Worm (Caenorhabditis elegans) whole organism, L4 larva: Measurements from ENCODE around the gene C49C3.20.

Experiments
- D1046.2 ChIP-seq: fragments of 200-800 bp; sonication (Bioruptor generic); IDR thresholded peaks from 2 replicates; pipeline ENCODE4 v1.3.6; 2022; ENCODE audit warnings: missing genetic modification characterization, missing compliant biosample characterization
- Y5F2A.4 ChIP-seq: fragments of 200-800 bp; sonication (Bioruptor generic); optimal IDR thresholded peaks from 2 replicates; lab custom pipeline; 2018; ENCODE audit warnings: mild to moderate bottlenecking, missing genetic modification characterization, missing compliant biosample characterization
- aha-1 ChIP-seq: fragments of 150-350 bp; peaks from one replicate; lab custom pipeline; 2014; ENCODE audit warnings: missing biosample characterization, missing genetic modification characterization
- attf-4 ChIP-seq: sonication (generic microtip); optimal IDR thresholded peaks from 3 replicates; lab custom pipeline; 2017; ENCODE audit warnings: missing biosample characterization, missing genetic modification characterization
- ceh-62 ChIP-seq: sonication (generic microtip); optimal IDR thresholded peaks from 2 replicates; lab custom pipeline; 2017; ENCODE audit warnings: missing biosample characterization, missing genetic modification characterization
- daf-16 ChIP-seq, 3 experiments: sonication (generic microtip); optimal IDR thresholded peaks; 2 replicates each; lab custom pipeline; 2016 to 2017; ENCODE audit warnings: missing genetic modification characterization in 3 of 3, missing genetic modification reagents in 3 of 3, mild to moderate bottlenecking in 2 of 3, missing compliant biosample characterization in 2 of 3, missing biosample characterization in 1 of 3, moderate library complexity in 1 of 3
- dmd-6 ChIP-seq: fragments of 200-800 bp; sonication (Bioruptor generic); IDR thresholded peaks from 2 replicates; pipeline ENCODE4 v1.3.6; 2022; ENCODE audit warnings: missing genetic modification reagents, missing genetic modification characterization, missing compliant biosample characterization
- dmd-8 ChIP-seq: fragments of 200-800 bp; sonication (Bioruptor generic); IDR thresholded peaks from 2 replicates; pipeline ENCODE4 v1.3.6; 2022; ENCODE audit warnings: missing genetic modification characterization, missing compliant biosample characterization
- dpl-1 ChIP-seq: fragments of 150-350 bp; optimal IDR thresholded peaks from 2 replicates; lab custom pipeline; 2014; ENCODE audit warnings: missing biosample characterization, missing genetic modification reagents, missing genetic modification characterization
- egl-43 ChIP-seq: fragments of 200-800 bp; sonication (Bioruptor generic); IDR thresholded peaks from 2 replicates; pipeline ENCODE4 v1.3.6; 2022; ENCODE audit warnings: missing genetic modification reagents, missing genetic modification characterization, missing compliant biosample characterization
- fos-1 ChIP-seq: fragments of 150-350 bp; optimal IDR thresholded peaks from 2 replicates; lab custom pipeline; 2014; ENCODE audit warnings: missing biosample characterization, missing genetic modification characterization
- hlh-11 ChIP-seq: fragments of 200-800 bp; sonication (Bioruptor generic); optimal IDR thresholded peaks from 2 replicates; lab custom pipeline; 2018; ENCODE audit warnings: mild to moderate bottlenecking, missing genetic modification characterization, missing compliant biosample characterization
- hlh-30 ChIP-seq: sonication (generic microtip); optimal IDR thresholded peaks from 2 replicates; lab custom pipeline; 2017; ENCODE audit warnings: antibody characterized with exemption, mild to moderate bottlenecking, missing genetic modification characterization, missing compliant biosample characterization; ENCODE audit not compliant: insufficient read depth
- lim-7 ChIP-seq: fragments of 200-800 bp; sonication (Bioruptor generic); IDR thresholded peaks from 2 replicates; pipeline ENCODE4 v1.3.6; 2022; ENCODE audit warnings: missing genetic modification characterization, missing compliant biosample characterization
- lin-1 ChIP-seq: fragments of 200-800 bp; sonication (Bioruptor generic); IDR thresholded peaks from 2 replicates; pipeline ENCODE4 v1.3.6; 2022; ENCODE audit warnings: missing genetic modification reagents, missing genetic modification characterization, missing compliant biosample characterization
- lin-15B ChIP-seq: fragments of 150-350 bp; sonication (generic microtip); optimal IDR thresholded peaks from 3 replicates; lab custom pipeline; 2014; ENCODE audit warnings: missing biosample characterization, missing genetic modification characterization
- lir-3 ChIP-seq: sonication (generic microtip); optimal IDR thresholded peaks from 2 replicates; lab custom pipeline; 2016; ENCODE audit warnings: mild to moderate bottlenecking, missing genetic modification characterization, missing compliant biosample characterization
- mdl-1 ChIP-seq, 2 experiments: fragments of 150-350 bp in 1 of 2; sonication (generic microtip) in 1 of 2; optimal IDR thresholded peaks; 2 replicates each; lab custom pipeline; 2014 to 2017; ENCODE audit warnings: missing biosample characterization in 2 of 2, missing genetic modification characterization in 2 of 2
- mdt-29 ChIP-seq: fragments of 200-800 bp; sonication (Bioruptor generic); IDR thresholded peaks from 2 replicates; pipeline ENCODE4 v1.3.6; 2022; ENCODE audit warnings: missing genetic modification reagents, missing genetic modification characterization, missing compliant biosample characterization
- mes-2 ChIP-seq: sonication (generic microtip); optimal IDR thresholded peaks from 2 replicates; lab custom pipeline; 2016; ENCODE audit warnings: missing genotype, mild to moderate bottlenecking, missing genetic modification characterization, missing compliant biosample characterization; ENCODE audit not compliant: poor library complexity, severe bottlenecking
- mxl-3 ChIP-seq: fragments of 200-800 bp; sonication (Bioruptor generic); optimal IDR thresholded peaks from 2 replicates; lab custom pipeline; 2018; ENCODE audit warnings: mild to moderate bottlenecking, missing genetic modification characterization, missing compliant biosample characterization
- nhr-28 ChIP-seq: fragments of 150-350 bp; optimal IDR thresholded peaks from 2 replicates; lab custom pipeline; 2014; ENCODE audit warnings: missing biosample characterization, missing genetic modification characterization
- nhr-41 ChIP-seq: fragments of 200-800 bp; sonication (Bioruptor generic); IDR thresholded peaks from 2 replicates; pipeline ENCODE4 v1.3.6; 2022; ENCODE audit warnings: missing genetic modification reagents, missing genetic modification characterization, missing compliant biosample characterization
- nhr-48 ChIP-seq: sonication (generic microtip); optimal IDR thresholded peaks from 2 replicates; lab custom pipeline; 2016; ENCODE audit warnings: mild to moderate bottlenecking, missing genetic modification characterization, missing compliant biosample characterization
- nhr-76 ChIP-seq: fragments of 150-350 bp; optimal IDR thresholded peaks from 2 replicates; lab custom pipeline; 2014; ENCODE audit warnings: missing biosample characterization, missing genetic modification characterization
- php-3 ChIP-seq: fragments of 200-800 bp; sonication (Bioruptor generic); IDR thresholded peaks from 2 replicates; pipeline ENCODE4 v1.3.6; 2022; ENCODE audit warnings: missing genetic modification reagents, missing genetic modification characterization, missing compliant biosample characterization
- pqm-1 ChIP-seq: sonication (generic microtip); optimal IDR thresholded peaks from 2 replicates; lab custom pipeline; 2017; ENCODE audit warnings: missing biosample characterization, missing genetic modification characterization
- rbr-2 ChIP-seq: sonication (generic microtip); optimal IDR thresholded peaks from 2 replicates; lab custom pipeline; 2016; ENCODE audit warnings: missing genotype, missing genetic modification characterization, missing compliant biosample characterization
- snpc-1.2 ChIP-seq: fragments of 200-800 bp; sonication (Bioruptor generic); IDR thresholded peaks from 2 replicates; pipeline ENCODE4 v1.3.6; 2022; ENCODE audit warnings: missing genetic modification reagents, missing genetic modification characterization, missing compliant biosample characterization
- snpc-4 ChIP-seq: fragments of 150-350 bp; optimal IDR thresholded peaks from 2 replicates; lab custom pipeline; 2014; ENCODE audit warnings: missing biosample characterization, missing genetic modification characterization
- unc-62 ChIP-seq, 3 experiments: fragments of 150-350 bp in 1 of 3; sonication (generic microtip); optimal IDR thresholded peaks in 2 of 3; peaks in 1 of 3; 1 replicate in 1 of 3; 2 replicates in 2 of 3; lab custom pipeline; 2014 to 2017; ENCODE audit warnings: missing biosample characterization in 3 of 3, missing genetic modification characterization in 3 of 3, missing genetic modification reagents in 3 of 3, missing genotype in 1 of 3

C49C3.20 gene

DNA sequence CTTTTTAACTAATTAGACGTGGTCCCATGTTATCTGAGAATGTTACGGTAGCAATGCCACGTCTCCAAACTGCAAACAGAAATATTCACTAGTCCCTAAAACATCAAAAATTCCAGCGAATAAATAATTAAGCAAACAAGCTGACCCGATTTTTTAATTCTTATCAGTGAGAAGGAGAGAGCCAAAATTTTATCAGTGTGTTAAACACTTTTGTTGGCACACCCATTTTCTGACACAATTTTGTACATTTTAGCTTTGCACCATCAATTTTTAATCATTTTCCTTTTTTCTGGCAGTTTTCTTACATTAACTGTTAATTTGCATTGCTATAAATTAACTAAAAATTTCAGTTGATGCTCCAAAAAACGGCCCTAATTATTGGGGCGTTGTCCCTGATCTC is 4.1 kb upstream of the C49C3.20 start, which contains the start of gene C49C3.4:
TSS of gene C49C3.4 (plus strand) at position 351 of the 400 bp plus-strand sequence.
- TF ChIP-seq hlh-11: peak; percentile 7
- peak; percentile 96 for TF ChIP-seq pqm-1 (tag; lab: Kevin White, UChicago)
- TF ChIP-seq nhr-41 (GFP tag; lab: Robert Waterston, UW): no peak
- no peak for TF ChIP-seq snpc-1.2 (GFP tag; lab: Robert Waterston, UW)
- no peak for TF ChIP-seq daf-16 (GFP tag; optimal IDR thresholded peaks at IDR 0.05; lab: Kevin White, UChicago)
- TF ChIP-seq daf-16 (tag; optimal IDR thresholded peaks at IDR 0.05; lab: Kevin White, UChicago): peak; percentile 35
- peak; percentile 28; the same call in 1 of the 2 replicates for TF ChIP-seq dmd-6
- no peak for TF ChIP-seq dmd-8 (GFP tag; lab: Robert Waterston, UW)
- no peak for TF ChIP-seq hlh-30 (tag; lab: Kevin White, UChicago)
- TF ChIP-seq nhr-28 (tag; lab: Kevin White, UChicago): peak; percentile 79
- TF ChIP-seq D1046.2: no peak

- peak in 1 of 2 experiments; percentile 15 for TF ChIP-seq unc-62 (GFP tag; optimal IDR thresholded peaks at IDR 0.05 in 1 of 2; lab: Kevin White, UChicago)
- no peak for TF ChIP-seq unc-62 (tag; optimal IDR thresholded peaks at IDR 0.05; lab: Kevin White, UChicago)
- TF ChIP-seq rbr-2 (tag; lab: Kevin White, UChicago): no peak
- TF ChIP-seq, all 104 proteins: peak for 1
Measured at ce11 chrIV:17311842-17312241, 4.5 kb downstream of the C49C3.20 start, which contains the start of gene snf-9. TSS of gene snf-9 (plus strand) at chrIV:17312142.

DNA sequence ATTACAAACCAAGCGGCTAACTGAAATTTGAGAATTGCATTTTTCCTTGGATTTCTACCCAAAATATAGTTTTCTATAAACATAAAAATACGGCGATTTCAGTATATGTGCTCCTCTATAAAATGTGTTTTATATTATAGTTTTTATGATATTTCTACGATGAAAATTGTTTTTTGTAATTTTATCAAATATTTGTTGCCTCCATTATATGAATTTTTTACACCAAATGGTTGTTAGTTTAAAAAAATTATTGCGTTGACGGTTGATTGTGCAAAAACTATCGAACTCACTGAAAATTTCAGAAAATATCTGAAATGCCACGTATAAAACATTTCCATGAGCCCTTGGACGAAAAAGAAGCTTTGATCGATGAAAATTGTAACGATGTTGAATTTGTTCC is 8.1 kb downstream of the C49C3.20 start, which contains the start of gene T28F3.9:
TSS of gene T28F3.9 (plus strand) at position 301 of the 400 bp plus-strand sequence.
- TF ChIP-seq nhr-41 (GFP tag; lab: Robert Waterston, UW) (no peak), fos-1 (tag; lab: Kevin White, UChicago) (no peak), lin-1 (no peak), Y5F2A.4 (GFP tag; lab: Kevin White, UChicago) (no peak), lir-3 (tag; lab: Kevin White, UChicago) (no peak), rbr-2 (tag; lab: Kevin White, UChicago) (no peak), lin-15B (tag; lab: Kevin White, UChicago) (no peak), egl-43 (GFP tag; lab: Robert Waterston, UW) (no peak), mdt-29 (GFP tag; lab: Robert Waterston, UW) (no peak), attf-4 (tag; lab: Kevin White, UChicago) (no peak), lim-7 (GFP tag; lab: Robert Waterston, UW) (no peak), dpl-1 (GFP tag; lab: Kevin White, UChicago) (no peak), nhr-48 (tag; lab: Kevin White, UChicago) (no peak)

DNA sequence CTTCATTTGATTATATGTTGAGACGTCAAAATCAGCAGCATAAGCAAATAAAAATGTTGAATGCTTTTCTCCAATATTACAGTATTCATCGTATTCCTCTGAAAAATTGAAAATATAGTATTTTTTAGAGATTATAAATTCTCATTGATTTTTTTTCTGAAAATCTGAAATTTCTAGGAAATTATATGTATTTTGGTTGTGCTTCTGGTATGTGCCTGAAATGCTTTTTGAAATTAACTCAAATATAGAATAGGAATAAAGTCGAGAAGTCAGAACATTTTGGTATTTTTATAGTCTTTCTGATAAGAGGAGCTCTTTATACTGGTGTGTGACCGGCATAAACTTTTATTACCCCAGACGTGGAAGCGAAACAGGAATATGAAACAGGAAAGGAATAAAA is 9.1 kb downstream of the C49C3.20 start, which contains the start of gene T28F3.8:
TSS of gene T28F3.8 (minus strand) at position 101 of the 400 bp plus-strand sequence.
- peak; percentile 82 for TF ChIP-seq php-3 (GFP tag; lab: Robert Waterston, UW)

- TF ChIP-seq ceh-62 (tag; lab: Kevin White, UChicago): no peak
- peak in 1 of 2 experiments; percentile 72 for TF ChIP-seq unc-62 (GFP tag; optimal IDR thresholded peaks at IDR 0.05 in 1 of 2; lab: Kevin White, UChicago)
- no peak for TF ChIP-seq unc-62 (tag; optimal IDR thresholded peaks at IDR 0.05; lab: Kevin White, UChicago)
Measured at ce11 chrIV:17301933-17302332, 14.4 kb downstream of the C49C3.20 start, which contains the start of gene ifta-2. TSS of gene ifta-2 (minus strand) at chrIV:17302033.

DNA sequence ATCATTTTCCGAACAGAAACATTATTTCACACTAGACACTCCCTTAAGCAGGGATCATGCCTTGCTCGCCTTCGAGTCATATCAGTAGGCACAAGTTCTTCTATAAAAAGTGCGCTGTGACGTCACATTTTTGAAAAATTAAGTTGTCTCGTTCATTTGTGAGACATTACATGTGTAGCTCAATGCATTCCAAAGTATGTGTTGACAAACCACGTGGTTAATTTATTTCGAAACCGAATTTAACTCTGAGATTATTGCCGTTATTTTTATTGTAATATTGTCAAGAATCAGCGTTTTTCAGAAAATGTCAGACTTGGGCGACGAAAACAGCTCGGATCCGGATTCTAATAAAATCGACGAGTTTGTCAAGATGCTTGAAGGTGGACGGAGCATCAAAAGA is 21.8 kb downstream of the C49C3.20 start, which contains the start of gene T28F3.5:
TSS of gene T28F3.5 (plus strand) at position 301 of the 400 bp plus-strand sequence.
- TF ChIP-seq mxl-3 (GFP tag; lab: Kevin White, UChicago) (no peak), mdl-1 (tag; optimal IDR thresholded peaks at IDR 0.05; lab: Kevin White, UChicago) (no peak), snpc-4 (tag; lab: Kevin White, UChicago) (no peak), aha-1 (tag; lab: Kevin White, UChicago) (peak; percentile 1), mes-2 (no peak), nhr-76 (tag; lab: Kevin White, UChicago) (no peak)
